Worm (Caenorhabditis elegans) whole organism, L4 larva: Measurements from ENCODE around the gene mlck-1.

ENCODE experiments used
- D1046.2 ChIP-seq: fragments of 200-800 bp; sonication (Bioruptor generic); IDR thresholded peaks from 2 replicates; pipeline ENCODE4 v1.3.6; 2022; ENCODE audit warnings: missing genetic modification characterization, missing compliant biosample characterization
- F26F4.8 ChIP-seq: fragments of 200-800 bp; sonication (Bioruptor generic); conservative IDR thresholded peaks from 2 replicates; pipeline ENCODE4 v1.3.6; 2022; ENCODE audit warnings: missing genetic modification characterization, missing compliant biosample characterization
- F49E8.2 ChIP-seq: sonication (generic microtip); optimal IDR thresholded peaks from 2 replicates; lab custom pipeline; 2016; ENCODE audit warnings: missing compliant biosample characterization, mild to moderate bottlenecking, missing genetic modification characterization, borderline replicate concordance
- T20F7.1 ChIP-seq: fragments of 200-800 bp; sonication (Bioruptor generic); optimal IDR thresholded peaks from 2 replicates; lab custom pipeline; 2018; ENCODE audit warnings: mild to moderate bottlenecking, missing genetic modification characterization, missing compliant biosample characterization
- T26A8.4 ChIP-seq: fragments of 200-800 bp; sonication (Bioruptor generic); IDR thresholded peaks from 2 replicates; pipeline ENCODE4 v1.3.6; 2022; ENCODE audit warnings: missing genetic modification characterization, missing compliant biosample characterization
- Y105C5A.15 ChIP-seq: fragments of 200-800 bp; sonication (Bioruptor generic); IDR thresholded peaks from 2 replicates; pipeline ENCODE4 v1.3.6; 2022; ENCODE audit warnings: missing genetic modification characterization, missing compliant biosample characterization
- aha-1 ChIP-seq: fragments of 150-350 bp; peaks from one replicate; lab custom pipeline; 2014; ENCODE audit warnings: missing biosample characterization, missing genetic modification characterization
- ceh-28 ChIP-seq: fragments of 150-350 bp; optimal IDR thresholded peaks from 2 replicates; lab custom pipeline; 2014; ENCODE audit warnings: missing biosample characterization, missing genetic modification reagents, missing genetic modification characterization
- ces-1 ChIP-seq: fragments of 150-350 bp; sonication (generic microtip); optimal IDR thresholded peaks from 4 replicates; lab custom pipeline; 2014; ENCODE audit warnings: missing biosample characterization, missing genetic modification reagents, missing genetic modification characterization
- daf-16 ChIP-seq, 3 experiments: sonication (generic microtip); optimal IDR thresholded peaks; 2 replicates each; lab custom pipeline; 2016 to 2017; ENCODE audit warnings: missing genetic modification characterization in 3 of 3, missing genetic modification reagents in 3 of 3, mild to moderate bottlenecking in 2 of 3, missing compliant biosample characterization in 2 of 3, missing biosample characterization in 1 of 3, moderate library complexity in 1 of 3
- dmd-6 ChIP-seq: fragments of 200-800 bp; sonication (Bioruptor generic); IDR thresholded peaks from 2 replicates; pipeline ENCODE4 v1.3.6; 2022; ENCODE audit warnings: missing genetic modification reagents, missing genetic modification characterization, missing compliant biosample characterization
- dmd-8 ChIP-seq: fragments of 200-800 bp; sonication (Bioruptor generic); IDR thresholded peaks from 2 replicates; pipeline ENCODE4 v1.3.6; 2022; ENCODE audit warnings: missing genetic modification characterization, missing compliant biosample characterization
- dve-1 ChIP-seq: sonication (generic microtip); optimal IDR thresholded peaks from 2 replicates; lab custom pipeline; 2017; ENCODE audit warnings: antibody characterized with exemption, mild to moderate bottlenecking, missing genetic modification characterization, missing compliant biosample characterization; ENCODE audit not compliant: insufficient read depth
- fkh-10 ChIP-seq: fragments of 150-350 bp; optimal IDR thresholded peaks from 2 replicates; lab custom pipeline; 2014; ENCODE audit warnings: missing biosample characterization, missing genetic modification reagents, missing genetic modification characterization
- hif-1 ChIP-seq, 2 experiments: sonication (generic microtip); optimal IDR thresholded peaks; 2 replicates each; lab custom pipeline; 2016 to 2017; ENCODE audit warnings: missing compliant biosample characterization in 2 of 2, missing genetic modification characterization in 2 of 2, missing genetic modification reagents in 2 of 2, missing genotype in 2 of 2, mild to moderate bottlenecking in 1 of 2
- hlh-11 ChIP-seq: fragments of 200-800 bp; sonication (Bioruptor generic); optimal IDR thresholded peaks from 2 replicates; lab custom pipeline; 2018; ENCODE audit warnings: mild to moderate bottlenecking, missing genetic modification characterization, missing compliant biosample characterization
- hlh-30 ChIP-seq: sonication (generic microtip); optimal IDR thresholded peaks from 2 replicates; lab custom pipeline; 2017; ENCODE audit warnings: antibody characterized with exemption, mild to moderate bottlenecking, missing genetic modification characterization, missing compliant biosample characterization; ENCODE audit not compliant: insufficient read depth
- lin-29 ChIP-seq: fragments of 200-800 bp; sonication (Bioruptor generic); IDR thresholded peaks from 2 replicates; pipeline ENCODE4 v1.3.6; 2022; ENCODE audit warnings: missing genetic modification reagents, missing genetic modification characterization, missing compliant biosample characterization
- lsy-2 ChIP-seq, 2 experiments: fragments of 150-350 bp in 1 of 2; sonication (generic microtip) in 1 of 2; optimal IDR thresholded peaks; 2 replicates each; lab custom pipeline; 2014 to 2017; ENCODE audit warnings: missing biosample characterization in 2 of 2, missing genetic modification characterization in 2 of 2
- mep-1 ChIP-seq: fragments of 150-350 bp; sonication (generic microtip); optimal IDR thresholded peaks from 3 replicates; lab custom pipeline; 2014; ENCODE audit warnings: missing biosample characterization, missing genetic modification characterization
- mxl-3 ChIP-seq: fragments of 200-800 bp; sonication (Bioruptor generic); optimal IDR thresholded peaks from 2 replicates; lab custom pipeline; 2018; ENCODE audit warnings: mild to moderate bottlenecking, missing genetic modification characterization, missing compliant biosample characterization
- nhr-102 ChIP-seq: sonication (generic microtip); optimal IDR thresholded peaks from 2 replicates; lab custom pipeline; 2016; ENCODE audit warnings: mild to moderate bottlenecking, missing genetic modification characterization, moderate library complexity, missing compliant biosample characterization
- nhr-111 ChIP-seq: fragments of 200-800 bp; sonication (Bioruptor generic); optimal IDR thresholded peaks from 2 replicates; lab custom pipeline; 2018; ENCODE audit warnings: mild to moderate bottlenecking, missing genetic modification characterization, missing compliant biosample characterization
- nhr-48 ChIP-seq: sonication (generic microtip); optimal IDR thresholded peaks from 2 replicates; lab custom pipeline; 2016; ENCODE audit warnings: mild to moderate bottlenecking, missing genetic modification characterization, missing compliant biosample characterization
- nhr-6 ChIP-seq: fragments of 150-350 bp; optimal IDR thresholded peaks from 2 replicates; lab custom pipeline; 2014; ENCODE audit warnings: missing biosample characterization, missing genetic modification characterization
- nhr-76 ChIP-seq: fragments of 150-350 bp; optimal IDR thresholded peaks from 2 replicates; lab custom pipeline; 2014; ENCODE audit warnings: missing biosample characterization, missing genetic modification characterization
- pha-4 ChIP-seq, 2 experiments: fragments of 150-350 bp in 1 of 2; fragments of 200-800 bp in 1 of 2; sonication (Bioruptor generic) in 1 of 2; IDR thresholded peaks in 1 of 2; optimal IDR thresholded peaks in 1 of 2; 2 replicates each; pipeline versions ENCODE4 v1.3.6 to Lab custom; 2014 to 2022; ENCODE audit warnings: missing genetic modification characterization in 2 of 2, missing genetic modification reagents in 2 of 2, missing biosample characterization in 1 of 2, missing compliant biosample characterization in 1 of 2
- skn-1 ChIP-seq: fragments of 150-350 bp; optimal IDR thresholded peaks from 2 replicates; lab custom pipeline; 2014; ENCODE audit warnings: missing biosample characterization, missing genetic modification characterization
- unc-39 ChIP-seq: sonication (generic microtip); optimal IDR thresholded peaks from 2 replicates; lab custom pipeline; 2017; ENCODE audit warnings: missing biosample characterization, missing genetic modification characterization
- unc-62 ChIP-seq, 3 experiments: fragments of 150-350 bp in 1 of 3; sonication (generic microtip); optimal IDR thresholded peaks in 2 of 3; peaks in 1 of 3; 1 replicate in 1 of 3; 2 replicates in 2 of 3; lab custom pipeline; 2014 to 2017; ENCODE audit warnings: missing biosample characterization in 3 of 3, missing genetic modification characterization in 3 of 3, missing genetic modification reagents in 3 of 3, missing genotype in 1 of 3
- zag-1 ChIP-seq: fragments of 150-350 bp; optimal IDR thresholded peaks from 2 replicates; lab custom pipeline; 2014; ENCODE audit warnings: missing biosample characterization, missing genetic modification characterization
- zfp-2 ChIP-seq: sonication (generic microtip); optimal IDR thresholded peaks from 2 replicates; lab custom pipeline; 2016; ENCODE audit warnings: mild to moderate bottlenecking, missing genetic modification characterization, missing compliant biosample characterization
- ztf-11 ChIP-seq: fragments of 150-350 bp; optimal IDR thresholded peaks from 2 replicates; lab custom pipeline; 2014; ENCODE audit warnings: missing biosample characterization, missing genetic modification characterization

Gene mlck-1

ce11 chrX:10068468-10068867, 1.1 kb downstream of the mlck-1 start:
- TF ChIP-seq hlh-11 (tag; lab: Kevin White, UChicago) (peak; percentile 59), daf-16 (GFP tag; optimal IDR thresholded peaks at IDR 0.05; lab: Kevin White, UChicago) (peak in 1 of 2 experiments; percentile 67), daf-16 (tag; optimal IDR thresholded peaks at IDR 0.05; lab: Kevin White, UChicago) (no peak), pha-4 (GFP tag; IDR thresholded peaks at IDR 0.05; lab: Robert Waterston, UW) (no peak), pha-4 (tag; optimal IDR thresholded peaks at IDR 0.05; lab: Kevin White, UChicago) (no peak)

ce11 chrX:10060475-10061011, 9.0 kb downstream of the mlck-1 start, which contains the start of gene ZC373.3:
Gene ZC373.3, plus strand, starts transcription at chrX:10060525.
- TF ChIP-seq dmd-8 (GFP tag; lab: Robert Waterston, UW) (no peak), aha-1 (tag; lab: Kevin White, UChicago) (peak; percentile 94)

- no peak for TF ChIP-seq D1046.2
- no peak for TF ChIP-seq mep-1
- TF ChIP-seq fkh-10 (GFP tag; lab: Kevin White, UChicago): no peak
- no peak for TF ChIP-seq ztf-11 (tag; lab: Kevin White, UChicago)
- no peak for TF ChIP-seq unc-62 (GFP tag; optimal IDR thresholded peaks at IDR 0.05 in 1 of 2; lab: Kevin White, UChicago)
- no peak for TF ChIP-seq unc-62 (tag; optimal IDR thresholded peaks at IDR 0.05; lab: Kevin White, UChicago)
- no peak for TF ChIP-seq ceh-28 (tag; lab: Kevin White, UChicago)
- TF ChIP-seq lin-29: no peak
- no peak for TF ChIP-seq Y105C5A.15 (GFP tag; lab: Robert Waterston, UW)
- no peak for TF ChIP-seq unc-39 (tag; lab: Kevin White, UChicago)
- TF ChIP-seq zfp-2 (tag; lab: Kevin White, UChicago): no peak
- no peak for TF ChIP-seq hlh-30 (tag; lab: Kevin White, UChicago)
- TF ChIP-seq nhr-6 (tag; lab: Kevin White, UChicago): no peak
- no peak for TF ChIP-seq F26F4.8 (GFP tag; lab: Robert Waterston, UW)
- no peak for TF ChIP-seq nhr-111 (GFP tag; lab: Kevin White, UChicago)
- TF ChIP-seq lsy-2 (tag; optimal IDR thresholded peaks at IDR 0.05; lab: Kevin White, UChicago): no peak
- TF ChIP-seq nhr-48 (tag; lab: Kevin White, UChicago): no peak
Observed at ce11 chrX:10058332-10058731, 11.3 kb downstream of the mlck-1 start, which contains the start of gene ZC373.2. Gene ZC373.2, minus strand, starts transcription at chrX:10058432.

ce11 chrX:10054410-10054800, 15.2 kb downstream of the mlck-1 start:
- TF ChIP-seq lsy-2 (tag; optimal IDR thresholded peaks at IDR 0.05; lab: Kevin White, UChicago) (peak in 1 of 2 experiments; percentile 16), nhr-76 (no peak), T26A8.4 (GFP tag; lab: Robert Waterston, UW) (no peak), skn-1 (tag; lab: Kevin White, UChicago) (no peak), dve-1 (tag; lab: Kevin White, UChicago) (peak; percentile 25), zag-1 (tag; lab: Kevin White, UChicago) (no peak), T20F7.1 (peak; percentile 18), hif-1 (tag; optimal IDR thresholded peaks at IDR 0.05; lab: Kevin White, UChicago) (no peak), ces-1 (GFP tag; lab: Kevin White, UChicago) (no peak), F49E8.2 (tag; lab: Kevin White, UChicago) (no peak), nhr-102 (tag; lab: Kevin White, UChicago) (peak; percentile 2), aha-1 (tag; lab: Kevin White, UChicago) (peak; percentile 13), mxl-3 (GFP tag; lab: Kevin White, UChicago) (peak; percentile 65), dmd-6 (peak; percentile 55), lin-29 (no peak)
- TF ChIP-seq, all 104 proteins: peak for 7
